Worm (Caenorhabditis elegans) whole organism, early embryonic: Measurements from ENCODE around the gene mrps-10.

Experiments used
- aly-1 ChIP-seq: sonication (generic microtip); optimal IDR thresholded peaks from 2 replicates; lab custom pipeline; 2016; ENCODE audit warnings: missing genetic modification characterization, missing compliant biosample characterization
- hmg-4 ChIP-seq: fragments of 200-800 bp; sonication (Bioruptor generic); optimal IDR thresholded peaks from 2 replicates; lab custom pipeline; 2018; ENCODE audit warnings: mild to moderate bottlenecking, missing genetic modification characterization, missing compliant biosample characterization

ce11 chrIII:12925947-12926607, at the start of gene mrps-10, which contains the start of gene npp-25:
- no peak for TF ChIP-seq hmg-4 (GFP tag; lab: Kevin White, UChicago)
- no peak for TF ChIP-seq aly-1 (tag; lab: Kevin White, UChicago)
